Worm (Caenorhabditis elegans) whole organism, young adult: ENCODE results near the gene C39E9.8.
A peak's percentile ranks its signal among the peaks of the same experiment; 100 is the strongest.

Experiments
- B0019.2 ChIP-seq: fragments of 200-800 bp; sonication (Bioruptor generic); conservative IDR thresholded peaks from 2 replicates; pipeline ENCODE4 v1.3.6; 2022; ENCODE audit warnings: missing genetic modification reagents, missing genetic modification characterization, missing compliant biosample characterization
- B0035.1 ChIP-seq: sonication (generic microtip); optimal IDR thresholded peaks from 2 replicates; lab custom pipeline; 2016; ENCODE audit warnings: missing genetic modification characterization, mild to moderate bottlenecking, missing compliant biosample characterization, missing genotype, missing genetic modification reagents
- C17E4.6 ChIP-seq: fragments of 200-800 bp; sonication (Bioruptor generic); IDR thresholded peaks from 2 replicates; pipeline ENCODE4 v1.3.6; 2022; ENCODE audit warnings: missing genetic modification reagents, missing genetic modification characterization, missing compliant biosample characterization
- D2030.7 ChIP-seq: fragments of 200-800 bp; sonication (Bioruptor generic); IDR thresholded peaks from 2 replicates; pipeline ENCODE4 v1.3.6; 2022; ENCODE audit warnings: missing genetic modification reagents, missing genetic modification characterization, missing compliant biosample characterization
- F23B12.7 ChIP-seq: sonication (generic microtip); optimal IDR thresholded peaks from 2 replicates; lab custom pipeline; 2017; ENCODE audit warnings: missing genetic modification characterization, mild to moderate bottlenecking, missing compliant biosample characterization, antibody characterized with exemption, moderate library complexity; ENCODE audit not compliant: insufficient read depth
- F33H1.4 ChIP-seq: fragments of 200-800 bp; sonication (Bioruptor generic); IDR thresholded peaks from 2 replicates; pipeline ENCODE4 v1.3.6; 2022; ENCODE audit warnings: missing genetic modification reagents, missing genetic modification characterization, missing compliant biosample characterization
- F55B11.4 ChIP-seq: sonication (generic microtip); optimal IDR thresholded peaks from 2 replicates; lab custom pipeline; 2016; ENCODE audit warnings: missing compliant biosample characterization, missing genetic modification characterization, borderline replicate concordance; ENCODE audit not compliant: insufficient read depth
- F57C9.4 ChIP-seq: sonication (generic microtip); optimal IDR thresholded peaks from 2 replicates; lab custom pipeline; 2017; ENCODE audit warnings: mild to moderate bottlenecking, missing genetic modification characterization, missing compliant biosample characterization
- T26A5.8 ChIP-seq: sonication (generic microtip); optimal IDR thresholded peaks from 2 replicates; lab custom pipeline; 2016; ENCODE audit warnings: missing genetic modification characterization, missing compliant biosample characterization
- Y53F4B.3 ChIP-seq: fragments of 200-800 bp; sonication (Bioruptor generic); IDR thresholded peaks from 2 replicates; pipeline ENCODE4 v1.3.6; 2022; ENCODE audit warnings: missing genetic modification reagents, missing genetic modification characterization, missing compliant biosample characterization
- Y56A3A.18 ChIP-seq: fragments of 200-800 bp; sonication (Bioruptor generic); IDR thresholded peaks from 2 replicates; pipeline ENCODE4 v1.3.6; 2022; ENCODE audit warnings: missing genetic modification reagents, missing genetic modification characterization, missing compliant biosample characterization
- Y67H2A.10 ChIP-seq: fragments of 200-800 bp; sonication (Bioruptor generic); conservative IDR thresholded peaks from 2 replicates; pipeline ENCODE4 v1.3.6; 2022; ENCODE audit warnings: missing genetic modification reagents, missing genetic modification characterization, missing compliant biosample characterization
- ZK185.1 ChIP-seq: sonication (generic microtip); optimal IDR thresholded peaks from 2 replicates; lab custom pipeline; 2016; ENCODE audit warnings: mild to moderate bottlenecking, missing genetic modification characterization, missing compliant biosample characterization; ENCODE audit not compliant: poor library complexity, severe bottlenecking
- aptf-2 ChIP-seq: fragments of 200-800 bp; sonication (Bioruptor generic); conservative IDR thresholded peaks from 2 replicates; pipeline ENCODE4 v1.3.6; 2022; ENCODE audit warnings: missing genetic modification reagents, missing genetic modification characterization, missing compliant biosample characterization
- attf-3 ChIP-seq: fragments of 200-800 bp; sonication (Bioruptor generic); conservative IDR thresholded peaks from 2 replicates; pipeline ENCODE4 v1.3.6; 2022; ENCODE audit warnings: missing genetic modification reagents, missing genetic modification characterization, missing compliant biosample characterization
- attf-6 ChIP-seq: fragments of 200-800 bp; sonication (Bioruptor generic); IDR thresholded peaks from 2 replicates; pipeline ENCODE4 v1.3.6; 2022; ENCODE audit warnings: missing genetic modification reagents, missing genetic modification characterization, missing compliant biosample characterization
- ceh-100 ChIP-seq: fragments of 200-800 bp; sonication (Bioruptor generic); IDR thresholded peaks from 2 replicates; pipeline ENCODE4 v1.3.6; 2022; ENCODE audit warnings: missing genetic modification reagents, missing genetic modification characterization, missing compliant biosample characterization
- ceh-27 ChIP-seq: fragments of 200-800 bp; sonication (Bioruptor generic); optimal IDR thresholded peaks from 2 replicates; lab custom pipeline; 2018; ENCODE audit warnings: mild to moderate bottlenecking, missing genetic modification characterization, moderate library complexity, missing compliant biosample characterization
- ceh-40 ChIP-seq: fragments of 200-800 bp; sonication (Bioruptor generic); IDR thresholded peaks from 2 replicates; pipeline ENCODE4 v1.3.6; 2022; ENCODE audit warnings: missing genetic modification characterization, missing compliant biosample characterization
- ceh-79 ChIP-seq: sonication (generic microtip); optimal IDR thresholded peaks from 2 replicates; lab custom pipeline; 2017; ENCODE audit warnings: mild to moderate bottlenecking, missing genetic modification characterization, missing compliant biosample characterization
- die-1 ChIP-seq: sonication (generic microtip); optimal IDR thresholded peaks from 2 replicates; lab custom pipeline; 2016; ENCODE audit warnings: missing genotype, mild to moderate bottlenecking, missing genetic modification characterization, missing compliant biosample characterization
- dpff-1 ChIP-seq: sonication (generic microtip); optimal IDR thresholded peaks from 2 replicates; lab custom pipeline; 2017; ENCODE audit warnings: mild to moderate bottlenecking, missing genetic modification characterization, missing compliant biosample characterization
- dpl-1 ChIP-seq: fragments of 150-350 bp; optimal IDR thresholded peaks from 2 replicates; lab custom pipeline; 2014; ENCODE audit warnings: missing biosample characterization, missing genetic modification reagents, missing genetic modification characterization
- efl-1 ChIP-seq: fragments of 150-350 bp; optimal IDR thresholded peaks from 2 replicates; lab custom pipeline; 2014; ENCODE audit warnings: missing biosample characterization, missing genetic modification reagents, missing genetic modification characterization
- egl-44 ChIP-seq: fragments of 200-800 bp; sonication (Bioruptor generic); IDR thresholded peaks from 2 replicates; pipeline ENCODE4 v1.3.6; 2022; ENCODE audit warnings: missing genetic modification reagents, missing genetic modification characterization, missing compliant biosample characterization
- egrh-3 ChIP-seq: fragments of 200-800 bp; sonication (Bioruptor generic); IDR thresholded peaks from 2 replicates; pipeline ENCODE4 v1.3.6; 2022; ENCODE audit warnings: missing genetic modification reagents, missing genetic modification characterization, missing compliant biosample characterization
- ekl-4 ChIP-seq: fragments of 200-800 bp; sonication (Bioruptor generic); IDR thresholded peaks from 2 replicates; pipeline ENCODE4 v1.3.6; 2022; ENCODE audit warnings: missing genetic modification reagents, missing genetic modification characterization, missing compliant biosample characterization
- gei-17 ChIP-seq: fragments of 200-800 bp; sonication (Bioruptor generic); optimal IDR thresholded peaks from 2 replicates; lab custom pipeline; 2018; ENCODE audit warnings: mild to moderate bottlenecking, missing genetic modification characterization, missing compliant biosample characterization
- him-1 ChIP-seq: sonication (generic microtip); optimal IDR thresholded peaks from 2 replicates; lab custom pipeline; 2016; ENCODE audit warnings: missing genotype, missing genetic modification reagents, missing genetic modification characterization, missing compliant biosample characterization
- hlh-12 ChIP-seq: sonication (generic microtip); optimal IDR thresholded peaks from 2 replicates; lab custom pipeline; 2016; ENCODE audit warnings: missing genetic modification characterization, missing compliant biosample characterization
- lag-1 ChIP-seq: fragments of 200-800 bp; sonication (Bioruptor generic); IDR thresholded peaks from 2 replicates; pipeline ENCODE4 v1.3.6; 2022; ENCODE audit warnings: missing genetic modification reagents, missing genetic modification characterization, missing compliant biosample characterization
- let-607 ChIP-seq, 2 experiments: fragments of 200-800 bp in 1 of 2; sonication (Bioruptor generic) in 1 of 2; sonication (generic microtip) in 1 of 2; optimal IDR thresholded peaks; 2 replicates each; lab custom pipeline; 2016 to 2018; ENCODE audit warnings: mild to moderate bottlenecking in 2 of 2, missing compliant biosample characterization in 2 of 2, missing genetic modification characterization in 2 of 2, moderate library complexity in 2 of 2, missing genotype in 1 of 2
- mes-4 ChIP-seq: sonication (generic microtip); optimal IDR thresholded peaks from 2 replicates; lab custom pipeline; 2016; ENCODE audit warnings: missing genotype, missing genetic modification characterization, missing compliant biosample characterization
- nfyb-1 ChIP-seq: fragments of 200-800 bp; sonication (Bioruptor generic); IDR thresholded peaks from 2 replicates; pipeline ENCODE4 v1.3.6; 2022; ENCODE audit warnings: missing genetic modification reagents, missing genetic modification characterization, missing compliant biosample characterization
- nhr-120 ChIP-seq: fragments of 200-800 bp; sonication (Bioruptor generic); IDR thresholded peaks from 2 replicates; pipeline ENCODE4 v1.3.6; 2022; ENCODE audit warnings: missing genetic modification characterization, missing compliant biosample characterization
- nhr-27 ChIP-seq: fragments of 200-800 bp; sonication (Bioruptor generic); optimal IDR thresholded peaks from 2 replicates; lab custom pipeline; 2018; ENCODE audit warnings: mild to moderate bottlenecking, missing genetic modification characterization, moderate library complexity, missing compliant biosample characterization
- pha-4 ChIP-seq: fragments of 150-350 bp; sonication (generic microtip); optimal IDR thresholded peaks from 2 replicates; lab custom pipeline; 2014; ENCODE audit warnings: missing biosample characterization, missing genetic modification reagents, missing genetic modification characterization
- rcor-1 ChIP-seq: fragments of 200-800 bp; sonication (Bioruptor generic); IDR thresholded peaks from 2 replicates; pipeline ENCODE4 v1.3.6; 2022; ENCODE audit warnings: missing genetic modification reagents, missing genetic modification characterization, missing compliant biosample characterization
- repo-1 ChIP-seq: sonication (generic microtip); optimal IDR thresholded peaks from 2 replicates; lab custom pipeline; 2017; ENCODE audit warnings: mild to moderate bottlenecking, missing genetic modification characterization, missing compliant biosample characterization
- rpc-1 ChIP-seq, 2 experiments: fragments of 150-350 bp in 1 of 2; sonication (generic microtip) in 1 of 2; optimal IDR thresholded peaks; 2 replicates each; lab custom pipeline; 2014 to 2018; ENCODE audit warnings: missing biosample characterization in 1 of 2, missing genetic modification characterization in 1 of 2, missing genetic modification reagents in 1 of 2, missing genotype in 1 of 2
- snpc-1.1 ChIP-seq: sonication (generic microtip); optimal IDR thresholded peaks from 2 replicates; lab custom pipeline; 2017; ENCODE audit warnings: missing genetic modification characterization, mild to moderate bottlenecking, missing compliant biosample characterization, antibody characterized with exemption, moderate library complexity, missing genotype, missing genetic modification reagents; ENCODE audit not compliant: insufficient read depth
- sptf-2 ChIP-seq: fragments of 200-800 bp; sonication (Bioruptor generic); optimal IDR thresholded peaks from 2 replicates; lab custom pipeline; 2018; ENCODE audit warnings: mild to moderate bottlenecking, missing genetic modification characterization, missing compliant biosample characterization
- tlf-1 ChIP-seq: fragments of 200-800 bp; sonication (Bioruptor generic); optimal IDR thresholded peaks from 2 replicates; lab custom pipeline; 2018; ENCODE audit warnings: mild to moderate bottlenecking, missing genetic modification characterization, missing compliant biosample characterization
- xnd-1 ChIP-seq: sonication (generic microtip); optimal IDR thresholded peaks from 2 replicates; lab custom pipeline; 2016; ENCODE audit warnings: missing genotype, missing genetic modification reagents, missing genetic modification characterization, missing compliant biosample characterization
- zfh-2 ChIP-seq: fragments of 200-800 bp; sonication (Bioruptor generic); conservative IDR thresholded peaks from 2 replicates; pipeline ENCODE4 v1.3.6; 2022; ENCODE audit warnings: missing genetic modification reagents, missing genetic modification characterization, missing compliant biosample characterization
- ztf-22 ChIP-seq: fragments of 200-800 bp; sonication (Bioruptor generic); optimal IDR thresholded peaks from 2 replicates; lab custom pipeline; 2018; ENCODE audit warnings: mild to moderate bottlenecking, missing genetic modification characterization, moderate library complexity, missing compliant biosample characterization

Gene C39E9.8

DNA sequence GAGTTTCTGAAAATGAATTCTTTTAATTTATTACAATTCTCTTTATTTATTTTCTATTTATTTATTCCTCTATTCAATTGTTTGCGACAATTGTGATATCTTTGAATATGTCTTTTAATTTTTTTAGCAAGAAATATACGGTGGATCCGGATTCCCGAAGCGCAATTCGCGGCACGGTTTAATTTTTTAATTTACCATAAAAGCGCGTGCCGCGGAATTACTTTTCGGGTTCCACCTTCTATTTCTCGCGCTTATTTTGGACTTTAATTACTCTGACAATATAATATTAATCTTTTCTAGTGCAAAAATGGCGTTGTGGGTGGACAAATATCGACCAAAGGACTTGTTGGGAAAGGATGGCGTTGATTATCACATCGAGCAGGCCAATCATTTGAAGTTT, 16.2 kb downstream of the C39E9.8 start, which contains the start of gene rfc-3 (continued):
- TF ChIP-seq F23B12.7 (tag; lab: Kevin White, UChicago), result no peak
- no peak for TF ChIP-seq T26A5.8 (tag; lab: Kevin White, UChicago)
- TF ChIP-seq ceh-100, result 0 out of 2 replicates have a peak, but pooled peaks have one; percentile 36
- TF ChIP-seq lag-1, result no peak
- TF ChIP-seq C17E4.6 (GFP tag; lab: Robert Waterston, UW), result no peak
- no peak for TF ChIP-seq nfyb-1 (GFP tag; lab: Robert Waterston, UW)
- no peak for TF ChIP-seq Y67H2A.10 (GFP tag; lab: Robert Waterston, UW)
- TF ChIP-seq ceh-27 (GFP tag; lab: Kevin White, UChicago), result no peak
- no peak for TF ChIP-seq ceh-40 (GFP tag; lab: Robert Waterston, UW)
- no peak for TF ChIP-seq B0035.1 (tag; lab: Kevin White, UChicago)
- no peak for TF ChIP-seq dpff-1
- no peak for TF ChIP-seq Y53F4B.3 (GFP tag; lab: Robert Waterston, UW)
- TF ChIP-seq rpc-1 (optimal IDR thresholded peaks at IDR 0.05; lab: Kevin White, UChicago), result no peak
- no peak for TF ChIP-seq rpc-1 (tag; optimal IDR thresholded peaks at IDR 0.05; lab: Kevin White, UChicago)
- TF ChIP-seq xnd-1 (tag; lab: Kevin White, UChicago), result no peak
- no peak for TF ChIP-seq let-607 (tag; optimal IDR thresholded peaks at IDR 0.05; lab: Kevin White, UChicago)
- TF ChIP-seq ekl-4 (GFP tag; lab: Robert Waterston, UW), result peak; percentile 49; the same call in 1 of the 2 replicates
- no peak for TF ChIP-seq B0019.2 (GFP tag; lab: Robert Waterston, UW)
- TF ChIP-seq D2030.7 (GFP tag; lab: Robert Waterston, UW), result no peak
- no peak for TF ChIP-seq mes-4 (tag; lab: Kevin White, UChicago)

DNA sequence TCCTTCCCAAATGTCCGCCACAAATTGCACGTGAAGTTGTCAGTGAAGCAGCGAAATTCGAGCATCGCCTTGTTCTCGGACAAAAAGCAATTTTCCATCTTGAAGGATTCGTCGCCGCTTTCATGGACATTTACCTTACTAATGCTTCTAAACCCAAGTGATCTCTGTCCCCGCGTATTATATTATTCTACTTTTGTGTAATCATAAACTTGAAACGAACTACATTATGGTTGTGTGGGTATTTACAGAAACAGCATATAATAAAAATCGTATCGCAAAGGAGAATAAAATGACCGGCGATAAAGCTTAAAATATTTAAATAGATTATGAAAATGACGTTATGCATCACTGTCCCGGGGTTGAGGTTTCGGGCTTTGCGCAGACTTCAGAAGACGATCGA, 17.5 kb downstream of the C39E9.8 start:
- TF ChIP-seq pha-4 (no peak), F57C9.4 (tag; lab: Kevin White, UChicago) (no peak), repo-1 (tag; lab: Kevin White, UChicago) (peak; percentile 34), T26A5.8 (tag; lab: Kevin White, UChicago) (peak; percentile 1), attf-6 (GFP tag; lab: Robert Waterston, UW) (no peak), Y67H2A.10 (GFP tag; lab: Robert Waterston, UW) (no peak), him-1 (tag; lab: Kevin White, UChicago) (no peak), let-607 (tag; optimal IDR thresholded peaks at IDR 0.05; lab: Kevin White, UChicago) (no peak), rcor-1 (no peak), egrh-3 (no peak), mes-4 (tag; lab: Kevin White, UChicago) (no peak), ztf-22 (GFP tag; lab: Kevin White, UChicago) (no peak), Y56A3A.18 (GFP tag; lab: Robert Waterston, UW) (no peak), F33H1.4 (no peak), ceh-79 (tag; lab: Kevin White, UChicago) (no peak), lag-1 (no peak), ceh-40 (GFP tag; lab: Robert Waterston, UW) (no peak), aptf-2 (GFP tag; lab: Robert Waterston, UW) (no peak), dpff-1 (no peak), die-1 (tag; lab: Kevin White, UChicago) (no peak), F55B11.4 (no peak), efl-1 (GFP tag; lab: Kevin White, UChicago) (no peak), hlh-12 (tag; lab: Kevin White, UChicago) (no peak), egl-44 (GFP tag; lab: Robert Waterston, UW) (no peak), attf-3 (GFP tag; lab: Robert Waterston, UW) (peak; percentile 35; the same call in 1 of the 2 replicates), ZK185.1 (tag; lab: Kevin White, UChicago) (peak; percentile 60), gei-17 (GFP tag; lab: Kevin White, UChicago) (no peak), nhr-27 (no peak), zfh-2 (GFP tag; lab: Robert Waterston, UW) (no peak), snpc-1.1 (tag; lab: Kevin White, UChicago) (no peak), nhr-120 (no peak), tlf-1 (GFP tag; lab: Kevin White, UChicago) (no peak), dpl-1 (GFP tag; lab: Kevin White, UChicago) (no peak), sptf-2 (GFP tag; lab: Kevin White, UChicago) (no peak)
